Fruit fly (Drosophila melanogaster) whole organism, embryonic: Measurements from ENCODE around the gene CG3434.

Experiments used
- Atf-2 ChIP-seq: fragments of 200-800 bp; sonication (Bioruptor generic); optimal IDR thresholded peaks from 2 replicates; lab custom pipeline; 2016; ENCODE audit warnings: missing biosample characterization, missing genetic modification characterization
- B-H1 ChIP-seq: fragments of 200-800 bp; sonication (Bioruptor generic); IDR thresholded peaks from 3 replicates; pipeline ENCODE4 v1.3.6; 2022; ENCODE audit warnings: missing biosample characterization, missing genetic modification characterization
- BEAF-32 ChIP-seq: fragments of 200-800 bp; sonication (Bioruptor generic); optimal IDR thresholded peaks from 3 replicates; lab custom pipeline; 2017; ENCODE audit warnings: missing biosample characterization, missing genetic modification characterization, mild to moderate bottlenecking, moderate library complexity, missing genetic modification reagents
- CG13296 ChIP-seq: fragments of 200-800 bp; sonication (Bioruptor generic); optimal IDR thresholded peaks from 3 replicates; lab custom pipeline; 2018; ENCODE audit warnings: missing biosample characterization, mild to moderate bottlenecking, missing genetic modification characterization
- CG14667 ChIP-seq: fragments of 200-800 bp; sonication (Bioruptor generic); IDR thresholded peaks from 2 replicates; pipeline ENCODE4 v1.3.6; 2022; ENCODE audit warnings: missing biosample characterization, missing genetic modification characterization
- CG15269 ChIP-seq: fragments of 200-800 bp; sonication (Bioruptor generic); optimal IDR thresholded peaks from 2 replicates; lab custom pipeline; 2018; ENCODE audit warnings: missing biosample characterization, mild to moderate bottlenecking, missing genetic modification characterization, moderate library complexity
- CG16813 ChIP-seq: fragments of 200-800 bp; sonication (Bioruptor generic); IDR thresholded peaks from 3 replicates; pipeline ENCODE4 v1.3.6; 2022; ENCODE audit warnings: missing biosample characterization, missing genetic modification characterization; ENCODE audit not compliant: partially characterized antibody
- CG31365 ChIP-seq: fragments of 200-800 bp; sonication (Bioruptor generic); optimal IDR thresholded peaks from 2 replicates; lab custom pipeline; 2018; ENCODE audit warnings: missing biosample characterization, mild to moderate bottlenecking, missing genetic modification characterization
- CG3847 ChIP-seq: fragments of 200-800 bp; sonication (Bioruptor generic); IDR thresholded peaks from 2 replicates; pipeline ENCODE4 v1.3.6; 2022; ENCODE audit warnings: missing biosample characterization, missing genetic modification characterization
- CG42726 ChIP-seq: fragments of 200-800 bp; sonication (Bioruptor generic); IDR thresholded peaks from 2 replicates; pipeline ENCODE4 v1.3.6; 2022; ENCODE audit warnings: missing biosample characterization, missing genetic modification characterization; ENCODE audit not compliant: partially characterized antibody
- CG7928 ChIP-seq: fragments of 200-800 bp; sonication (Bioruptor generic); optimal IDR thresholded peaks from 2 replicates; lab custom pipeline; 2017; ENCODE audit warnings: missing biosample characterization, mild to moderate bottlenecking, missing genetic modification characterization
- CG8924 ChIP-seq: fragments of 200-800 bp; optimal IDR thresholded peaks from 3 replicates; lab custom pipeline; 2019; ENCODE audit warnings: missing biosample characterization, mild to moderate bottlenecking, missing genetic modification characterization, moderate library complexity
- CG9817 ChIP-seq: fragments of 200-800 bp; sonication (Bioruptor generic); optimal IDR thresholded peaks from 2 replicates; lab custom pipeline; 2018; ENCODE audit warnings: missing biosample characterization, mild to moderate bottlenecking, missing genetic modification characterization, moderate library complexity
- D ChIP-seq, 2 experiments: fragments of 200-800 bp in 1 of 2; fragments of >200 bp in 1 of 2; sonication (Bioruptor generic) in 1 of 2; optimal IDR thresholded peaks; 2 replicates in 1 of 2; 3 replicates in 1 of 2; lab custom pipeline; 2017; ENCODE audit warnings: mild to moderate bottlenecking in 1 of 2, missing biosample characterization in 1 of 2, missing genetic modification characterization in 1 of 2, missing genetic modification reagents in 1 of 2
- Dbx ChIP-seq: fragments of 200-800 bp; sonication (Bioruptor generic); IDR thresholded peaks from 3 replicates; pipeline ENCODE4 v1.3.6; 2022; ENCODE audit warnings: missing biosample characterization, missing genetic modification characterization
- Deaf1 ChIP-seq: fragments of 200-800 bp; optimal IDR thresholded peaks from 3 replicates; lab custom pipeline; 2019; ENCODE audit warnings: missing biosample characterization, mild to moderate bottlenecking, missing genetic modification characterization, moderate library complexity
- Doc2 ChIP-seq: fragments of 200-800 bp; sonication (Bioruptor generic); IDR thresholded peaks from 2 replicates; pipeline ENCODE4 v1.3.6; 2022; ENCODE audit warnings: missing biosample characterization, missing genetic modification characterization
- HLH54F ChIP-seq: fragments of 200-800 bp; sonication (Bioruptor generic); optimal IDR thresholded peaks from 3 replicates; lab custom pipeline; 2016; ENCODE audit warnings: missing biosample characterization, missing genetic modification characterization
- Hmr ChIP-seq: fragments of 200-800 bp; sonication (Bioruptor generic); optimal IDR thresholded peaks from 3 replicates; lab custom pipeline; 2017; ENCODE audit warnings: mild to moderate bottlenecking, missing biosample characterization, missing genetic modification reagents, missing genetic modification characterization
- Nf-YA ChIP-seq: fragments of 200-800 bp; sonication (Bioruptor generic); IDR thresholded peaks from 2 replicates; pipeline ENCODE4 v1.3.6; 2022; ENCODE audit warnings: missing biosample characterization, missing genetic modification characterization
- Oaz ChIP-seq: fragments of 200-800 bp; sonication (Bioruptor generic); IDR thresholded peaks from 2 replicates; pipeline ENCODE4 v1.3.6; 2022; ENCODE audit warnings: missing biosample characterization, missing genetic modification characterization
- PHDP ChIP-seq: fragments of 200-800 bp; sonication (Bioruptor generic); optimal IDR thresholded peaks from 3 replicates; lab custom pipeline; 2018; ENCODE audit warnings: missing biosample characterization, mild to moderate bottlenecking, missing genetic modification characterization, moderate library complexity
- Side ChIP-seq: fragments of 200-800 bp; sonication (Bioruptor generic); optimal IDR thresholded peaks from 2 replicates; lab custom pipeline; 2016; ENCODE audit warnings: missing biosample characterization, missing genetic modification characterization
- Ssrp ChIP-seq: fragments of 200-800 bp; sonication (Bioruptor generic); optimal IDR thresholded peaks from 2 replicates; lab custom pipeline; 2018; ENCODE audit warnings: missing biosample characterization, mild to moderate bottlenecking, missing genetic modification characterization, moderate library complexity
- ara ChIP-seq: fragments of 200-800 bp; sonication (Bioruptor generic); IDR thresholded peaks from 2 replicates; pipeline ENCODE4 v1.3.6; 2022; ENCODE audit warnings: missing biosample characterization, missing genetic modification characterization
- bab2 ChIP-seq: fragments of 200-800 bp; sonication (Bioruptor generic); optimal IDR thresholded peaks from 2 replicates; lab custom pipeline; 2016; ENCODE audit warnings: missing biosample characterization, missing genetic modification characterization
- cg ChIP-seq: fragments of 200-800 bp; sonication (Bioruptor generic); optimal IDR thresholded peaks from 3 replicates; lab custom pipeline; 2019; ENCODE audit warnings: missing biosample characterization, mild to moderate bottlenecking, missing genetic modification characterization, moderate library complexity
- chinmo ChIP-seq: fragments of 200-800 bp; sonication (Bioruptor generic); IDR thresholded peaks from 4 replicates; pipeline ENCODE4 v1.3.6; 2022; ENCODE audit warnings: missing biosample characterization, missing genetic modification characterization; ENCODE audit not compliant: partially characterized antibody
- dimm ChIP-seq: fragments of 200-800 bp; sonication (Bioruptor generic); IDR thresholded peaks from 2 replicates; pipeline ENCODE4 v1.3.6; 2022; ENCODE audit warnings: missing biosample characterization, missing genetic modification characterization
- ems ChIP-seq: fragments of 200-800 bp; sonication (Bioruptor generic); optimal IDR thresholded peaks from 3 replicates; lab custom pipeline; 2016; ENCODE audit warnings: missing biosample characterization, missing genetic modification characterization
- gce ChIP-seq: fragments of 200-800 bp; sonication (Bioruptor generic); IDR thresholded peaks from 3 replicates; pipeline ENCODE4 v1.3.6; 2022; ENCODE audit warnings: missing biosample characterization, missing genetic modification characterization
- gcm ChIP-seq: fragments of 200-800 bp; sonication (Bioruptor generic); optimal IDR thresholded peaks from 2 replicates; lab custom pipeline; 2019; ENCODE audit warnings: missing biosample characterization, mild to moderate bottlenecking, missing genetic modification characterization, moderate library complexity
- gsb-n ChIP-seq: fragments of 200-800 bp; sonication (Bioruptor generic); optimal IDR thresholded peaks from 3 replicates; lab custom pipeline; 2018; ENCODE audit warnings: missing biosample characterization, mild to moderate bottlenecking, missing genetic modification characterization
- gt ChIP-seq: fragments of 200-800 bp; sonication (Bioruptor generic); IDR thresholded peaks from 2 replicates; pipeline ENCODE4 v1.3.6; 2022; ENCODE audit warnings: missing biosample characterization, missing genetic modification characterization
- jumu ChIP-seq: fragments of 200-800 bp; sonication (Bioruptor generic); optimal IDR thresholded peaks from 3 replicates; lab custom pipeline; 2016; ENCODE audit warnings: missing biosample characterization, missing genetic modification characterization
- lab ChIP-seq: fragments of 200-800 bp; sonication (Bioruptor generic); optimal IDR thresholded peaks from 3 replicates; lab custom pipeline; 2017; ENCODE audit warnings: missing biosample characterization, missing genetic modification characterization, mild to moderate bottlenecking, moderate library complexity, missing genetic modification reagents
- lilli ChIP-seq: fragments of 200-800 bp; sonication (Bioruptor generic); optimal IDR thresholded peaks from 3 replicates; lab custom pipeline; 2016; ENCODE audit warnings: missing biosample characterization, missing genetic modification characterization
- lmd ChIP-seq: fragments of 200-800 bp; sonication (Bioruptor generic); IDR thresholded peaks from 2 replicates; pipeline ENCODE4 v1.3.6; 2022; ENCODE audit warnings: missing biosample characterization, missing genetic modification characterization
- lola ChIP-seq, 3 experiments: fragments of >200 bp in 2 of 3; fragments of 200-800 bp in 1 of 3; sonication (Bioruptor generic) in 1 of 3; optimal IDR thresholded peaks; 2 replicates each; lab custom pipeline; 2017 to 2019; ENCODE audit warnings: missing biosample characterization in 3 of 3, missing genetic modification characterization in 3 of 3, mild to moderate bottlenecking in 1 of 3, moderate library complexity in 1 of 3
- nerfin-1 ChIP-seq: fragments of 200-800 bp; sonication (Bioruptor generic); optimal IDR thresholded peaks from 3 replicates; lab custom pipeline; 2019; ENCODE audit warnings: missing biosample characterization, mild to moderate bottlenecking, missing genetic modification characterization, moderate library complexity
- pan ChIP-seq, 4 experiments: fragments of >200 bp in 3 of 4; fragments of 200-800 bp in 1 of 4; sonication (Bioruptor generic) in 1 of 4; optimal IDR thresholded peaks in 3 of 4; IDR thresholded peaks in 1 of 4; 2 replicates each; pipeline versions ENCODE4 v1.3.6 to Lab custom; 2017 to 2022; ENCODE audit warnings: missing biosample characterization in 2 of 4, missing genetic modification characterization in 2 of 4, mixed read lengths in 1 of 4
- pb ChIP-seq: fragments of 200-800 bp; sonication (Bioruptor generic); optimal IDR thresholded peaks from 3 replicates; lab custom pipeline; 2016; ENCODE audit warnings: missing biosample characterization, missing genetic modification characterization
- phol ChIP-seq: fragments of 200-800 bp; sonication (Bioruptor generic); optimal IDR thresholded peaks from 3 replicates; lab custom pipeline; 2018; ENCODE audit warnings: missing biosample characterization, mild to moderate bottlenecking, missing genetic modification characterization, moderate library complexity
- pum ChIP-seq: fragments of 200-800 bp; sonication (Bioruptor generic); optimal IDR thresholded peaks from 2 replicates; lab custom pipeline; 2016; ENCODE audit warnings: missing biosample characterization, missing genetic modification characterization
- scrt ChIP-seq: fragments of 200-800 bp; sonication (Bioruptor generic); optimal IDR thresholded peaks from 2 replicates; lab custom pipeline; 2018; ENCODE audit warnings: missing biosample characterization, mild to moderate bottlenecking, missing genetic modification characterization, moderate library complexity
- twi ChIP-seq: fragments of 200-800 bp; optimal IDR thresholded peaks from 2 replicates; lab custom pipeline; 2019; ENCODE audit warnings: missing biosample characterization, mild to moderate bottlenecking, missing genetic modification characterization, moderate library complexity
- unpg ChIP-seq: fragments of 200-800 bp; sonication (Bioruptor generic); optimal IDR thresholded peaks from 3 replicates; lab custom pipeline; 2018; ENCODE audit warnings: missing biosample characterization, mild to moderate bottlenecking, missing genetic modification characterization, moderate library complexity
- yki ChIP-seq: fragments of >200 bp; optimal IDR thresholded peaks from 3 replicates; lab custom pipeline; 2018

Gene CG3434

dm6 chr3L:9466595-9466994, 6.0 kb upstream of the CG3434 start (continued):
- TF ChIP-seq CG15269 (tag; lab: Kevin White, UChicago) (peak; percentile 26), D (optimal IDR thresholded peaks at IDR 0.05; lab: Kevin White, UChicago) (no peak), D (GFP tag; optimal IDR thresholded peaks at IDR 0.05; lab: Kevin White, UChicago) (no peak), CG42726 (GFP tag; lab: Robert Waterston, UW) (no peak), bab2 (GFP tag; lab: Kevin White, UChicago) (no peak), Hmr (peak; percentile 32), CG14667 (GFP tag; lab: Robert Waterston, UW) (no peak), ara (GFP tag; lab: Robert Waterston, UW) (no peak), CG7928 (GFP tag; lab: Kevin White, UChicago) (no peak), ems (GFP tag; lab: Kevin White, UChicago) (no peak), pum (GFP tag; lab: Kevin White, UChicago) (no peak), Ssrp (tag; lab: Kevin White, UChicago) (peak; percentile 17), lola (GFP tag; optimal IDR thresholded peaks at IDR 0.05; lab: Kevin White, UChicago) (peak in 1 of 3 experiments; percentile 2), HLH54F (GFP tag; lab: Kevin White, UChicago) (no peak), gt (GFP tag; lab: Robert Waterston, UW) (no peak)

DNA sequence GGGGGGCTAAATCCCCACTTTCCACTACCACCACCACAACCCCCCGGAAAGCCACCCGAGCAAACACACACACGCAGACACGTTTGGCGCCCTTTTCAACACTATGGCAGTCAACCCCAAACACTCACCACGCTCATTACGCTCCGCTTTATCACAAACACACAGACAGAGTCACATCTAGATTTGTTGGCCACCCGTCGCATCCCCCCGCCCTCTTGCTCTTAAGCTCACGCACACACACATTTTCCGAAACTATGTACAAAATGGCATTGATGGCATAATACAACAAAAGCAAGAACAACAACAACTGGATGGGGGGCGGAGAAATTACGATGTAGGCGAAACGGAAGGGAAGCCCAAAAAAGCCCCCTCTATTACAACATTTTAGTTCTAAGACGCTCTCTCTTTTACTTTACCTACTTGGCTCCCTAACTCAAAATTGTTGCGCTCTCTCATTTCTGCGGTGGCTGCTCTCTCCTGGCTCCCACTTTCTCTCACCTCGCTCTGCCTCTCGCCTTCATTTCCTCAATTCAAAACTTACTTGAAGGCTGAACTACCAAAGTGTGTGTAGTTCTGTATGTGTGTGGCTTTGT, 5.1 kb upstream of the CG3434 start:
- TF ChIP-seq gsb-n (tag; lab: Kevin White, UChicago) (no peak), pan (optimal IDR thresholded peaks at IDR 0.05; lab: Kevin White, UChicago) (no peak), pan (GFP tag; optimal IDR thresholded peaks at IDR 0.05 in 1 of 2, IDR thresholded peaks at IDR 0.05 in 1 of 2) (no peak), BEAF-32 (GFP tag; lab: Kevin White, UChicago) (no peak), CG3847 (GFP tag; lab: Robert Waterston, UW) (0 out of 2 replicates have a peak, but pooled peaks have one; percentile 17), yki (lab: Kevin White, UChicago) (peak; percentile 49), lilli (GFP tag; lab: Kevin White, UChicago) (no peak), Side (peak; percentile 1), CG16813 (GFP tag; lab: Robert Waterston, UW) (no peak), jumu (GFP tag; lab: Kevin White, UChicago) (no peak), twi (tag; lab: Kevin White, UChicago) (no peak), pb (GFP tag; lab: Kevin White, UChicago) (no peak), Nf-YA (GFP tag; lab: Robert Waterston, UW) (no peak), dimm (no peak), CG8924 (tag; lab: Kevin White, UChicago) (no peak), CG13296 (GFP tag; lab: Kevin White, UChicago) (no peak), gcm (GFP tag; lab: Kevin White, UChicago) (no peak), Atf-2 (GFP tag; lab: Kevin White, UChicago) (no peak), nerfin-1 (tag; lab: Kevin White, UChicago) (no peak), Oaz (GFP tag; lab: Robert Waterston, UW) (no peak), B-H1 (GFP tag; lab: Robert Waterston, UW) (no peak), CG31365 (tag; lab: Kevin White, UChicago) (no peak), lmd (GFP tag; lab: Robert Waterston, UW) (peak; percentile 34), cg (GFP tag; lab: Kevin White, UChicago) (peak; percentile 88), lab (GFP tag; lab: Kevin White, UChicago) (peak; percentile 9), phol (tag; lab: Kevin White, UChicago) (peak; percentile 5), CG9817 (no peak), Doc2 (GFP tag; lab: Robert Waterston, UW) (no peak), chinmo (GFP tag; lab: Robert Waterston, UW) (0 out of 4 replicates have a peak, but pooled peaks have one; percentile 40), unpg (no peak), scrt (GFP tag; lab: Kevin White, UChicago) (no peak), Deaf1 (tag; lab: Kevin White, UChicago) (peak; percentile 5), PHDP (tag; lab: Kevin White, UChicago) (no peak), gce (GFP tag; lab: Robert Waterston, UW) (no peak), Dbx (GFP tag; lab: Robert Waterston, UW) (0 out of 3 replicates have a peak, but pooled peaks have one; percentile 16)
